Fruit fly (Drosophila melanogaster) whole organism, embryonic: ENCODE data around the gene pigs.

Source experiments
- ATbp ChIP-seq: fragments of 200-800 bp; sonication (Bioruptor generic); optimal IDR thresholded peaks from 2 replicates; lab custom pipeline; 2017; ENCODE audit warnings: missing biosample characterization, mild to moderate bottlenecking, missing genetic modification characterization, missing genetic modification reagents
- CG10209 ChIP-seq: fragments of 200-800 bp; sonication (Bioruptor generic); optimal IDR thresholded peaks from 3 replicates; lab custom pipeline; 2017; ENCODE audit warnings: missing biosample characterization, mild to moderate bottlenecking, missing genetic modification characterization, missing genetic modification reagents
- CG1024 ChIP-seq: fragments of 200-800 bp; sonication (Bioruptor generic); IDR thresholded peaks from 2 replicates; pipeline ENCODE4 v1.3.6; 2022; ENCODE audit warnings: missing biosample characterization, missing genetic modification characterization
- CG10543 ChIP-seq: fragments of 200-800 bp; sonication (Bioruptor generic); optimal IDR thresholded peaks from 3 replicates; lab custom pipeline; 2017; ENCODE audit warnings: missing biosample characterization, mild to moderate bottlenecking, missing genetic modification characterization, moderate library complexity
- CG11093 ChIP-seq: fragments of 200-800 bp; sonication (Bioruptor generic); IDR thresholded peaks from 3 replicates; pipeline ENCODE4 v1.3.6; 2022; ENCODE audit warnings: missing biosample characterization, missing genetic modification characterization
- CG12071 ChIP-seq: fragments of 200-800 bp; sonication (Bioruptor generic); optimal IDR thresholded peaks from 3 replicates; lab custom pipeline; 2018; ENCODE audit warnings: missing biosample characterization, mild to moderate bottlenecking, missing genetic modification characterization
- CG12299 ChIP-seq: fragments of 200-800 bp; sonication (Bioruptor generic); optimal IDR thresholded peaks from 2 replicates; lab custom pipeline; 2018; ENCODE audit warnings: missing biosample characterization, mild to moderate bottlenecking, missing genetic modification characterization
- CG1233 ChIP-seq: fragments of 200-800 bp; sonication (Bioruptor generic); optimal IDR thresholded peaks from 4 replicates; lab custom pipeline; 2018; ENCODE audit warnings: missing biosample characterization, mild to moderate bottlenecking, missing genetic modification characterization
- CG12659 ChIP-seq: fragments of 200-800 bp; sonication (Bioruptor generic); optimal IDR thresholded peaks from 3 replicates; lab custom pipeline; 2017; ENCODE audit warnings: mild to moderate bottlenecking, missing biosample characterization, missing genetic modification reagents, missing genetic modification characterization
- CG13424 ChIP-seq: fragments of 200-800 bp; sonication (Bioruptor generic); optimal IDR thresholded peaks from 2 replicates; lab custom pipeline; 2019; ENCODE audit warnings: missing biosample characterization, mild to moderate bottlenecking, missing genetic modification characterization, moderate library complexity
- CG15073 ChIP-seq: fragments of 200-800 bp; sonication (Bioruptor generic); optimal IDR thresholded peaks from 2 replicates; lab custom pipeline; 2016; ENCODE audit warnings: missing biosample characterization, missing genetic modification characterization
- CG15696 ChIP-seq: fragments of 200-800 bp; sonication (Bioruptor generic); optimal IDR thresholded peaks from 2 replicates; lab custom pipeline; 2019; ENCODE audit warnings: missing biosample characterization, mild to moderate bottlenecking, missing genetic modification characterization, moderate library complexity
- CG2875 ChIP-seq: fragments of 200-800 bp; sonication (Bioruptor generic); optimal IDR thresholded peaks from 2 replicates; lab custom pipeline; 2017; ENCODE audit warnings: missing biosample characterization, mild to moderate bottlenecking, missing genetic modification characterization, missing genetic modification reagents
- CG32767 ChIP-seq: fragments of 200-800 bp; sonication (Bioruptor generic); IDR thresholded peaks from 2 replicates; pipeline ENCODE4 v1.3.6; 2022; ENCODE audit warnings: missing biosample characterization, missing genetic modification characterization
- CG33557 ChIP-seq: fragments of 200-800 bp; sonication (Bioruptor generic); optimal IDR thresholded peaks from 2 replicates; lab custom pipeline; 2019; ENCODE audit warnings: missing biosample characterization, mild to moderate bottlenecking, missing genetic modification characterization, moderate library complexity
- CG34376 ChIP-seq: fragments of 200-800 bp; sonication (Bioruptor generic); optimal IDR thresholded peaks from 2 replicates; lab custom pipeline; 2018; ENCODE audit warnings: missing biosample characterization, mild to moderate bottlenecking, missing genetic modification characterization
- CG3838 ChIP-seq: fragments of 200-800 bp; sonication (Bioruptor generic); optimal IDR thresholded peaks from 3 replicates; lab custom pipeline; 2016; ENCODE audit warnings: missing biosample characterization, missing genetic modification characterization
- CG4360 ChIP-seq: fragments of 200-800 bp; sonication (Bioruptor generic); IDR thresholded peaks from 2 replicates; pipeline ENCODE4 v1.3.6; 2022; ENCODE audit warnings: missing biosample characterization, missing genetic modification characterization
- CG5245 ChIP-seq: fragments of 200-800 bp; sonication (Bioruptor generic); optimal IDR thresholded peaks from 3 replicates; lab custom pipeline; 2016; ENCODE audit warnings: missing biosample characterization, missing genetic modification characterization
- CHES-1-like ChIP-seq: fragments of 200-800 bp; sonication (Bioruptor generic); optimal IDR thresholded peaks from 2 replicates; lab custom pipeline; 2016; ENCODE audit warnings: missing biosample characterization, missing genetic modification characterization
- HLH3B ChIP-seq: fragments of 200-800 bp; sonication (Bioruptor generic); IDR thresholded peaks from 2 replicates; pipeline ENCODE4 v1.3.6; 2022; ENCODE audit warnings: missing biosample characterization, missing genetic modification characterization
- HLH54F ChIP-seq: fragments of 200-800 bp; sonication (Bioruptor generic); optimal IDR thresholded peaks from 3 replicates; lab custom pipeline; 2016; ENCODE audit warnings: missing biosample characterization, missing genetic modification characterization
- Nf-YA ChIP-seq: fragments of 200-800 bp; sonication (Bioruptor generic); IDR thresholded peaks from 2 replicates; pipeline ENCODE4 v1.3.6; 2022; ENCODE audit warnings: missing biosample characterization, missing genetic modification characterization
- Nf-YC ChIP-seq: fragments of 200-800 bp; optimal IDR thresholded peaks from 3 replicates; lab custom pipeline; 2019; ENCODE audit warnings: missing biosample characterization, mild to moderate bottlenecking, missing genetic modification characterization, moderate library complexity
- Pdp1 ChIP-seq, 2 experiments: fragments of 200-800 bp; sonication (Bioruptor generic); optimal IDR thresholded peaks; 3 replicates each; lab custom pipeline; 2016; ENCODE audit warnings: missing biosample characterization in 2 of 2, missing genetic modification characterization in 2 of 2, mild to moderate bottlenecking in 1 of 2, moderate library complexity in 1 of 2
- Poxn ChIP-seq: fragments of 200-800 bp; sonication (Bioruptor generic); IDR thresholded peaks from 2 replicates; pipeline ENCODE4 v1.3.6; 2022; ENCODE audit warnings: missing biosample characterization, missing genetic modification characterization
- Scr ChIP-seq: fragments of 200-800 bp; sonication (Bioruptor generic); IDR thresholded peaks from 2 replicates; pipeline ENCODE4 v1.3.6; 2022; ENCODE audit warnings: missing biosample characterization, missing genetic modification characterization; ENCODE audit not compliant: partially characterized antibody
- Sin3A ChIP-seq: fragments of >200 bp; optimal IDR thresholded peaks from 2 replicates; lab custom pipeline; 2018
- Sry-β ChIP-seq: fragments of 200-800 bp; sonication (Bioruptor generic); optimal IDR thresholded peaks from 2 replicates; lab custom pipeline; 2018; ENCODE audit warnings: missing biosample characterization, mild to moderate bottlenecking, missing genetic modification characterization, moderate library complexity
- Stat92E ChIP-seq, 3 experiments: fragments of >200 bp in 2 of 3; fragments of 200-800 bp in 1 of 3; sonication (Bioruptor generic) in 1 of 3; optimal IDR thresholded peaks; 2 replicates each; lab custom pipeline; 2017 to 2019; ENCODE audit warnings: missing biosample characterization in 3 of 3, missing genetic modification characterization in 3 of 3, mild to moderate bottlenecking in 1 of 3, moderate library complexity in 1 of 3
- Tbp ChIP-seq: fragments of >200 bp; optimal IDR thresholded peaks from 2 replicates; lab custom pipeline; 2018; ENCODE audit warnings: missing biosample characterization, missing genetic modification characterization
- btn ChIP-seq: fragments of 200-800 bp; sonication (Bioruptor generic); optimal IDR thresholded peaks from 2 replicates; lab custom pipeline; 2016; ENCODE audit warnings: missing biosample characterization, missing genetic modification characterization
- cg ChIP-seq: fragments of 200-800 bp; sonication (Bioruptor generic); optimal IDR thresholded peaks from 3 replicates; lab custom pipeline; 2019; ENCODE audit warnings: missing biosample characterization, mild to moderate bottlenecking, missing genetic modification characterization, moderate library complexity
- corto ChIP-seq: fragments of 200-800 bp; sonication (Bioruptor generic); optimal IDR thresholded peaks from 2 replicates; lab custom pipeline; 2016; ENCODE audit warnings: missing biosample characterization, mild to moderate bottlenecking, missing genetic modification characterization, moderate library complexity
- exex ChIP-seq: fragments of 200-800 bp; sonication (Bioruptor generic); optimal IDR thresholded peaks from 4 replicates; lab custom pipeline; 2018; ENCODE audit warnings: missing biosample characterization, mild to moderate bottlenecking, missing genetic modification characterization, moderate library complexity
- eyg ChIP-seq: fragments of 200-800 bp; sonication (Bioruptor generic); optimal IDR thresholded peaks from 3 replicates; lab custom pipeline; 2016; ENCODE audit warnings: missing biosample characterization, missing genetic modification characterization
- ftz-f1 ChIP-seq: fragments of 200-800 bp; sonication (Bioruptor generic); optimal IDR thresholded peaks from 2 replicates; lab custom pipeline; 2016; ENCODE audit warnings: missing biosample characterization, missing genetic modification characterization
- fu2 ChIP-seq: fragments of 200-800 bp; sonication (Bioruptor generic); optimal IDR thresholded peaks from 2 replicates; lab custom pipeline; 2016; ENCODE audit warnings: missing biosample characterization, missing genetic modification characterization
- inv ChIP-seq: fragments of 200-800 bp; sonication (Bioruptor generic); IDR thresholded peaks from 2 replicates; pipeline ENCODE4 v1.3.6; 2022; ENCODE audit warnings: missing biosample characterization, missing genetic modification characterization; ENCODE audit not compliant: partially characterized antibody
- kni ChIP-seq: fragments of 200-800 bp; sonication (Bioruptor generic); optimal IDR thresholded peaks from 3 replicates; lab custom pipeline; 2017; ENCODE audit warnings: mild to moderate bottlenecking, missing biosample characterization, missing genetic modification reagents, missing genetic modification characterization
- lab ChIP-seq: fragments of 200-800 bp; sonication (Bioruptor generic); optimal IDR thresholded peaks from 3 replicates; lab custom pipeline; 2017; ENCODE audit warnings: missing biosample characterization, missing genetic modification characterization, mild to moderate bottlenecking, moderate library complexity, missing genetic modification reagents
- lilli ChIP-seq: fragments of 200-800 bp; sonication (Bioruptor generic); optimal IDR thresholded peaks from 3 replicates; lab custom pipeline; 2016; ENCODE audit warnings: missing biosample characterization, missing genetic modification characterization
- oc ChIP-seq: fragments of 200-800 bp; sonication (Bioruptor generic); optimal IDR thresholded peaks from 2 replicates; lab custom pipeline; 2018; ENCODE audit warnings: missing biosample characterization, mild to moderate bottlenecking, missing genetic modification characterization, moderate library complexity
- odd ChIP-seq: fragments of 200-800 bp; sonication (Bioruptor generic); optimal IDR thresholded peaks from 2 replicates; lab custom pipeline; 2017; ENCODE audit warnings: missing biosample characterization, mild to moderate bottlenecking, missing genetic modification characterization
- peb ChIP-seq: fragments of 200-800 bp; sonication (Bioruptor generic); IDR thresholded peaks from 2 replicates; pipeline ENCODE4 v1.3.6; 2022; ENCODE audit warnings: missing biosample characterization, missing genetic modification characterization
- run ChIP-seq: fragments of 200-800 bp; sonication (Bioruptor generic); optimal IDR thresholded peaks from 3 replicates; lab custom pipeline; 2018; ENCODE audit warnings: missing biosample characterization, mild to moderate bottlenecking, missing genetic modification characterization
- slou ChIP-seq: fragments of 200-800 bp; sonication (Bioruptor generic); optimal IDR thresholded peaks from 3 replicates; lab custom pipeline; 2016; ENCODE audit warnings: missing biosample characterization, missing genetic modification characterization
- so ChIP-seq: fragments of 200-800 bp; sonication (Bioruptor generic); IDR thresholded peaks from 3 replicates; pipeline ENCODE4 v1.3.6; 2022; ENCODE audit warnings: missing biosample characterization, missing genetic modification characterization
- tio ChIP-seq: fragments of 200-800 bp; sonication (Bioruptor generic); optimal IDR thresholded peaks from 2 replicates; lab custom pipeline; 2017; ENCODE audit warnings: missing biosample characterization, missing genetic modification characterization, inconsistent platforms
- toy ChIP-seq: fragments of 200-800 bp; sonication (Bioruptor generic); IDR thresholded peaks from 2 replicates; pipeline ENCODE4 v1.3.6; 2022; ENCODE audit warnings: missing biosample characterization, missing genetic modification characterization
- twi ChIP-seq: fragments of 200-800 bp; optimal IDR thresholded peaks from 2 replicates; lab custom pipeline; 2019; ENCODE audit warnings: missing biosample characterization, mild to moderate bottlenecking, missing genetic modification characterization, moderate library complexity

Gene pigs

dm6 chrX:6661392-6661837 is 61.6 kb downstream of the pigs start, which contains the start of the genes CG3224 and Ctr1A (continued):
- no peak for TF ChIP-seq peb (GFP tag; lab: Robert Waterston, UW)
- no peak for TF ChIP-seq btn (GFP tag; lab: Kevin White, UChicago)
- TF ChIP-seq CG1233 (GFP tag; lab: Kevin White, UChicago): no peak
- TF ChIP-seq slou (GFP tag; lab: Kevin White, UChicago): no peak
- no peak for TF ChIP-seq corto
- peak; percentile 20 for TF ChIP-seq Sin3A (lab: Kevin White, UChicago)
- TF ChIP-seq exex (tag; lab: Kevin White, UChicago): peak; percentile 24
- no peak for TF ChIP-seq CG3838 (GFP tag; lab: Kevin White, UChicago)
- peak; percentile 13 for TF ChIP-seq lab (GFP tag; lab: Kevin White, UChicago)
- no peak for TF ChIP-seq ATbp
- TF ChIP-seq CG4360 (GFP tag; lab: Robert Waterston, UW): no peak
- TF ChIP-seq odd (GFP tag; lab: Kevin White, UChicago): no peak
- TF ChIP-seq ftz-f1 (GFP tag; lab: Kevin White, UChicago): no peak
- TF ChIP-seq toy: no peak
- no peak for TF ChIP-seq CG11093 (GFP tag; lab: Robert Waterston, UW)
- peak; percentile 3 for TF ChIP-seq Nf-YC (tag; lab: Kevin White, UChicago)
- peak; percentile 72 for TF ChIP-seq twi (tag; lab: Kevin White, UChicago)
- no peak; the same call in 1 of the 2 replicates for TF ChIP-seq inv (GFP tag; lab: Robert Waterston, UW)
- TF ChIP-seq CG32767 (GFP tag; lab: Robert Waterston, UW): no peak
- no peak for TF ChIP-seq Sry-β
- no peak for TF ChIP-seq so
- TF ChIP-seq CG34376: no peak
- TF ChIP-seq kni (GFP tag; lab: Kevin White, UChicago): no peak
- no peak for TF ChIP-seq HLH54F
- TF ChIP-seq CHES-1-like (GFP tag; lab: Kevin White, UChicago): peak; percentile 13
- TF ChIP-seq HLH3B (GFP tag; lab: Robert Waterston, UW): no peak
- TF ChIP-seq CG15696 (tag; lab: Kevin White, UChicago): no peak
- TF ChIP-seq Poxn: no peak
- no peak for TF ChIP-seq run (tag; lab: Kevin White, UChicago)
- no peak for TF ChIP-seq tio (GFP tag; lab: Kevin White, UChicago)
- no peak for TF ChIP-seq CG33557 (GFP tag; lab: Kevin White, UChicago)
- no peak for TF ChIP-seq CG13424 (tag; lab: Kevin White, UChicago)
- no peak for TF ChIP-seq oc (tag; lab: Kevin White, UChicago)
- TF ChIP-seq Pdp1 (GFP tag; optimal IDR thresholded peaks at IDR 0.05; lab: Kevin White, UChicago): no peak
- no peak for TF ChIP-seq CG1024 (GFP tag; lab: Robert Waterston, UW)
- TF ChIP-seq eyg (GFP tag; lab: Kevin White, UChicago): no peak
- no peak for TF ChIP-seq CG12299
- TF ChIP-seq CG15073 (GFP tag; lab: Kevin White, UChicago): no peak
- TF ChIP-seq lilli (GFP tag; lab: Kevin White, UChicago): peak; percentile 15
- TF ChIP-seq fu2: no peak
- no peak for TF ChIP-seq Nf-YA (GFP tag; lab: Robert Waterston, UW)
- no peak for TF ChIP-seq CG5245 (GFP tag; lab: Kevin White, UChicago)
- peak; percentile 50 for TF ChIP-seq CG12659
- no peak for TF ChIP-seq CG2875 (GFP tag; lab: Kevin White, UChicago)
- TF ChIP-seq Stat92E (GFP tag; optimal IDR thresholded peaks at IDR 0.05; lab: Kevin White, UChicago): no peak
- TF ChIP-seq cg: no peak
- TF ChIP-seq CG10209 (GFP tag; lab: Kevin White, UChicago): no peak
- peak; percentile 7 for TF ChIP-seq CG10543 (GFP tag; lab: Kevin White, UChicago)
- no peak for TF ChIP-seq CG12071 (GFP tag; lab: Kevin White, UChicago)
- peak; percentile 45 for TF ChIP-seq Scr (GFP tag; lab: Robert Waterston, UW)
- no peak for TF ChIP-seq Tbp (GFP tag; lab: Kevin White, UChicago)
